Worm (Caenorhabditis elegans): ENCODE measurements around the gene F39F10.4.

The F39F10.4 gene

DNA sequence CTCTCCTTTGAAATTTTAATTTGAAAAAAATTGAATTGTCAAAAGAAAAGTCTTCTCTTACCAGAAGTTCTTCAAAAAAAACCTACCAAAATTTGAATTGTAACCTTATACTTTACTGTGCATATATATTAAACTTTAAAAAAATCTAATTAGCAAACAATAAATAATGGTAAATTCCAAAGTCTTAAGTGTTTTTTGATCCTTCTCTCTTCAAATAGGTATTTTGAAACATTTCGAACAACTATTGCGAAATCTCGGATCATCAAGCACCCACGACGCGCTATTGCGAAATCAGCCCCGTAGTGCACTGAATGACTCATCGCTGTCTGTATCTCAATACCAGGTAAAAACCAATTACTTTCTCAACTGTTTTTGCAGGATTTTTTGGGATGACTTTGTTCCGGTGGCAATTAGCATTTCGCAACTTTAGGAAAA, 27.2 kb upstream of the F39F10.4 start (continued):
- TF ChIP-seq ztf-22 (GFP tag; optimal IDR thresholded peaks at IDR 0.05) (peak; percentile 65), nhr-120 (GFP tag; IDR thresholded peaks at IDR 0.05) (no peak), Y53G8AR.9 (GFP tag; conservative IDR thresholded peaks at IDR 0.05) (peak; percentile 91), hrde-1 (tag; optimal IDR thresholded peaks at IDR 0.05; ENCODE audit: borderline replicate concordance) (no peak), F55B11.4 (tag; optimal IDR thresholded peaks at IDR 0.05; ENCODE audit: borderline replicate concordance, insufficient read depth) (no peak), Y79H2A.3 (GFP tag; conservative IDR thresholded peaks at IDR 0.05) (peak; percentile 68), cebp-1 (GFP tag; IDR thresholded peaks at IDR 0.05) (peak; percentile 100), cebp-1 (tag; optimal IDR thresholded peaks at IDR 0.05) (peak; percentile 100), ceh-100 (GFP tag; IDR thresholded peaks at IDR 0.05) (peak; percentile 61), F22D6.2 (tag; optimal IDR thresholded peaks at IDR 0.05) (no peak), attf-5 (GFP tag; optimal IDR thresholded peaks at IDR 0.05) (peak; percentile 65), ztf-26 (tag; optimal IDR thresholded peaks at IDR 0.05) (no peak), hlh-26 (GFP tag; conservative IDR thresholded peaks at IDR 0.05) (no peak), madf-3 (GFP tag; IDR thresholded peaks at IDR 0.05) (peak; percentile 90), hmg-20 (GFP tag; IDR thresholded peaks at IDR 0.05) (no peak), unc-130 (GFP tag; optimal IDR thresholded peaks at IDR 0.05) (no peak), T07F8.4 (tag; optimal IDR thresholded peaks at IDR 0.05) (no peak), nhr-90 (tag; optimal IDR thresholded peaks at IDR 0.05) (peak; percentile 85), ceh-91 (GFP tag; IDR thresholded peaks at IDR 0.05) (no peak), B0336.3 (GFP tag; IDR thresholded peaks at IDR 0.05) (peak; percentile 41), die-1 (tag; optimal IDR thresholded peaks at IDR 0.05) (peak; percentile 27), ztf-3 (GFP tag; optimal IDR thresholded peaks at IDR 0.05) (peak; percentile 9), mcd-1 (GFP tag; IDR thresholded peaks at IDR 0.05) (peak; percentile 39), ets-4 (GFP tag; optimal IDR thresholded peaks at IDR 0.05) (peak; percentile 85), madf-8 (GFP tag; conservative IDR thresholded peaks at IDR 0.05) (no peak), zim-3 (tag; optimal IDR thresholded peaks at IDR 0.05) (peak; percentile 91), tbp1 (GFP tag; optimal IDR thresholded peaks at IDR 0.05) (peak; percentile 57), cebp-2 (GFP tag; IDR thresholded peaks at IDR 0.05) (0 out of 2 replicates have a peak, but pooled peaks have one; percentile 10), aptf-2 (GFP tag; conservative IDR thresholded peaks at IDR 0.05) (peak; percentile 49; the same call in 1 of the 2 replicates), ceh-40 (GFP tag; IDR thresholded peaks at IDR 0.05) (peak; percentile 82), Y56A3A.18 (GFP tag; IDR thresholded peaks at IDR 0.05) (peak; percentile 57), aptf-3 (GFP tag; IDR thresholded peaks at IDR 0.05) (peak; percentile 88), atf-7 (tag; optimal IDR thresholded peaks at IDR 0.05) (peak; percentile 53), dox-1 (GFP tag; IDR thresholded peaks at IDR 0.05) (peak; percentile 79), B0019.2 (GFP tag; conservative IDR thresholded peaks at IDR 0.05) (no peak; the same call in 1 of the 2 replicates), ceh-79 (tag; optimal IDR thresholded peaks at IDR 0.05) (no peak), snpc-3.4 (tag; optimal IDR thresholded peaks at IDR 0.05) (no peak), rcor-1 (GFP tag; IDR thresholded peaks at IDR 0.05) (peak; percentile 12; the same call in 1 of the 2 replicates), chd-7 (tag; optimal IDR thresholded peaks at IDR 0.05) (peak; percentile 95), pha-4 (tag; optimal IDR thresholded peaks at IDR 0.05) (peak; percentile 69), ztf-18 (tag; optimal IDR thresholded peaks at IDR 0.05) (no peak), D2030.7 (GFP tag; IDR thresholded peaks at IDR 0.05) (no peak), B0035.1 (tag; optimal IDR thresholded peaks at IDR 0.05) (no peak), snpc-4 (GFP tag; optimal IDR thresholded peaks at IDR 0.05) (no peak), snpc-4 (tag; optimal IDR thresholded peaks at IDR 0.05) (peak in 1 of 4 experiments; percentile 68), athp-1 (tag; optimal IDR thresholded peaks at IDR 0.05) (peak; percentile 74), repo-1 (tag; optimal IDR thresholded peaks at IDR 0.05) (peak; percentile 26), F33H1.4 (GFP tag; IDR thresholded peaks at IDR 0.05) (0 out of 2 replicates have a peak, but pooled peaks have one; percentile 4), egl-44 (GFP tag; IDR thresholded peaks at IDR 0.05) (peak; percentile 52; the same call in 1 of the 2 replicates)

Data from whole organism, young adult.